Worm (Caenorhabditis elegans) whole organism, dauer: Measurements from ENCODE around the gene msp-59.
"Not testable (repeated sequence)": the region's sequence is repeated elsewhere in the genome, so short reads cannot be mapped to it uniquely, and the experiment has no call there.

Source experiments
- unc-62 ChIP-seq: sonication (generic microtip); optimal IDR thresholded peaks from 2 replicates; lab custom pipeline; 2017; ENCODE audit warnings: missing biosample characterization, missing genetic modification reagents, missing genetic modification characterization

msp-59 gene

DNA sequence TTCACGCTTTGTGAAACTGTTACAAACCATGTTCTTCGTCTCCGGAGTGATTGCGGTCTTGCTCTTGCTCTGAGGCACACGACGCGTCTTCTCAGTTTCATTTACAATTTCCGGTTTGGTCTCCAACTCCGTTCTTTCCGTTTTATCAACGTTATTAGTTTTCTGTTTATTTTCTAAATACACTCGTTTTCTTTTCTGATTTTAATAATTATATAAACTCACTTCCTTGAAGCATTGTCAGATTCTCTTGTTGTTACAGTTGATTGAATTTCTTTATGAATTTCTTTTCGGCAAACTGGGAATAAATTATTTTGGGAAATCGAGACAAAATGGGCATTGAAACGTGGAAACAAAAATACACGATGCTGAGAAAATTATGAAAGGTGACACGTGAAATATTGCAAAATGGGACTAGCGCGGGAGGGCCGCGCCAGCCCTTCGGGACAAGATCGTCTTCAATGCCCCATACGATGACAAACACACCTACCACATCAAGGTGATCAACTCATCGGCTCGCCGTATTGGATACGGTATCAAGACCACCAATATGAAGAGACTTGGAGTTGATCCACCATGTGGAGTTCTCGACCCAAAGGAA, 4.8 kb downstream of the msp-59 start, which contains the start of the genes ZK354.9 and msp-58:
TSS of gene ZK354.9 (minus strand) at position 101 of the 598 bp plus-strand sequence.
TSS of gene msp-58 (plus strand) at position 548 of the 598 bp plus-strand sequence.
- not testable (repeated sequence) for TF ChIP-seq unc-62 (GFP tag; lab: Kevin White, UChicago)

DNA sequence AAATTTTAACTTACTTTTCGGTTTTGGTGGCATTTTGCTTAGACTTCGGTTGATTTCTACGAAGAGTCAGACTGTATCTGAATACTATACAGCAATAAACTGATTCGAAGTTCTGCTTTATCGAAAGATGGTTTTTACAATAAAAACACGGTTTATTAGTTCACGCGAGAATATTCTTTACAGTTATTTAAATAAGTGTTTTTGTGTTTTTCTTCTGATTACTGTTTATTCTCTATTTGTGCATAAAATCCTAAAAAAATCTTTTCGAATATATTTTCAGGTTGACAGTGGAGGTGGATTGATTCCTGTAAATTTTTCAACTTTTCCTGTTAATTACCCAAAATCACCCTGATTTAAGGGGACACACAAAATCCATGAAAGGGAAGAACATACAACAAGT, 6.9 kb downstream of the msp-59 start, which contains the start of gene ZK354.8:
TSS of gene ZK354.8 (minus strand) at position 101 of the 400 bp plus-strand sequence.
- no peak for TF ChIP-seq unc-62 (GFP tag; lab: Kevin White, UChicago)

DNA sequence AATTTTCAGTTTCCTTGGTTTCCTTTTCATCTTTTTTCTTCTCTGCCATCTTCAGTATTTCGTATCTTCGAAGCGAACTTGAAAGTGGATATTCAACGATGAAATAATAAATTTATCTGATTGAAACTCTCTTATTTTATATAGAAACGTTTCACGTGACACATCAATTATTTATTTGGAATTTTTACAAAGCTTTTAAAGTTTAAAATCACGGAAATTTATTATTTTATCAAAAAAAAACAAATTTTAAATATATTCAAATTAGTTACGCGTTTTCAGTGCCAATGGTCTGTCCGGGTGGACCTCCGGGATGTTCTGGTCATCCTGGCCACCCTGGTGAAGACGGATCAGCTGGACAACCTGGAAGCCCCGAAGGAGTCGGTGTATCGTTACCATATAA, 9.9 kb downstream of the msp-59 start, which contains the start of gene ZK354.7:
TSS of gene ZK354.7 (minus strand) at position 101 of the 400 bp plus-strand sequence.
- TF ChIP-seq unc-62 (GFP tag; lab: Kevin White, UChicago) = no peak

DNA sequence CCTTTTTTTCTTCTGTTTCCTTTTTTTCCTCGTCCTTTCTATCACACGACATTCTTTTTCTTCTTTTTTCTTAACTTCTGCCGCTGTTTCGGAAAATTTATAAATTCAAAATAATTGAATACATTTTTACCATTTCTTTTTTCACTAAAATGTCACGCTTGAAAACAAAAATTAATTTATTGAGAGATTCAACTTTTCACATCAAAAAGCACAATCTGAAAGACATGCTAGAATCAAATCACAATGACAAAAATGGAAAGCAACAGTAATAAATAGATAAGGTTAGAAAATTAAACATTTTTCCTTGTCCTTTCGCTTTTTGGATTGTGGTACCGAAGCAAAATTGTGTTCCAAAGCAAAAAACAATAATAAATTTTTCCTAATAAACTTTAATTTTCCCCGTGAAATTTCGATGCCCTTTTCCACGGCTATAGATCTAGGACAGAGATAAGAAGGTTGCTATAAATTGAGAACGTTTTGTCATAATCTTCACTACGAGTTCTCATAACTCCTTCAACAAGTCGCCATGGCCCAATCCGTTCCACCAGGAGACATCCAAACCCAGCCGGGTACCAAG, 15.4 kb downstream of the msp-59 start, which contains the start of the genes ZK354.6 and msp-113:
TSS of gene ZK354.6 (minus strand) at position 101 of the 577 bp plus-strand sequence.
TSS of gene msp-113 (plus strand) at position 527 of the 577 bp plus-strand sequence.
- TF ChIP-seq unc-62 (GFP tag; lab: Kevin White, UChicago) = no peak

DNA sequence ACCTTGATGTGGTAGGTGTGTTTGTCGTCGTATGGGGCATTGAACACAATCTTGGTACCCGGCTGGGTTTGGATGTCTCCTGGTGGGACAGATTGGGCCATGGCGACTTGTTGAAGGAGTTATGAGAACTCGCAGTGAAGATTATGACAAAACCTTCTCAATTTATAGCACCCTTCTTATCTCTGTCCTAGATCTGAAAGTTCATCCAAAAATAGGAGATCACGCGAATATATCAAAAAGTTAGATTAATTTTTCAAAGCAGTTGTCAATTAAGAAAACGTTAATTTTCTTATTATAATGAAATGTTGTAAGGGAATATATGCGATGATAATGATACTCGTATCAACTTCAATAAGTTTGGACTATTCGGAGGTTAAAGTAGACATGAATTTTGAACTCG, 17.7 kb downstream of the msp-59 start, which contains the start of gene msp-51:
TSS of gene msp-51 (minus strand) at position 101 of the 400 bp plus-strand sequence.
- not testable (repeated sequence) for TF ChIP-seq unc-62 (GFP tag; lab: Kevin White, UChicago)

DNA sequence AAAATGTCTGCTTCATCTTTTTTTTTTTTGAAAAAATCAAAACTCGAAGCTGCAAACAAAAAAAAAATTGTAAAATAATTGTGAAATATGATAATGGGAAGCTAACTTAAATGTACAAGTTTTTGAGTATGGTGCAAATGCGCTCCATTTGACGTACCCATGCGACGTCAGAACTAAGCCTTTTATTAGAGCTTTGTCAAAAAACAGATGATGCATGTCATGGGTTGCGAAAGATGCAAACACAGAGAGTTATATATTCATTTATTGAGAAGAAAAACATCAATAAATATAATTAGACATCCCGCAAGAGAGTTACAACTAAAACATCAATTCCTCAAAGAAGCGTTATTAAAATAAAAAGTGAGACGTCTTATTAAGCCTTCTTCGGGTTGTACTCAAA, 18.4 kb downstream of the msp-59 start:
- TF ChIP-seq unc-62 (GFP tag; lab: Kevin White, UChicago) = no peak

DNA sequence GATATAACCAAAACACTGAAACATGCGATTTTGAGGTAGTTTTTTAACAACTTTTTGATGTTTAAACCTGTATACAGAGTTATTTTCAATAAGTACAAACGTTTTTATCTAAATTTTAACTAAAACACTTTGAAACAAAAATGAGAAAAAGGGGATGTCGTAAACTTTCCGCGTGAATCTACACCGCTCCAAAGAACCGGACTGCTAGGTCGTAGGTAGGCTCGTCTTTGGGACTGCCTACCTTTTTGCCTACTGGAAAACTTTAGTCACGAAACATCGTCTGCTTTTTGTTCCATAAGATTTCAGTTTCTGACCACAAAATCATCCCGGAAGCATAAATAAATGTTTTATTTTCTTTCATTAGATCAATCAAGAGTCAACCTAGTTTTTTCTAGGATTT, 21.7 kb downstream of the msp-59 start:
- no peak for TF ChIP-seq unc-62 (GFP tag; lab: Kevin White, UChicago)

DNA sequence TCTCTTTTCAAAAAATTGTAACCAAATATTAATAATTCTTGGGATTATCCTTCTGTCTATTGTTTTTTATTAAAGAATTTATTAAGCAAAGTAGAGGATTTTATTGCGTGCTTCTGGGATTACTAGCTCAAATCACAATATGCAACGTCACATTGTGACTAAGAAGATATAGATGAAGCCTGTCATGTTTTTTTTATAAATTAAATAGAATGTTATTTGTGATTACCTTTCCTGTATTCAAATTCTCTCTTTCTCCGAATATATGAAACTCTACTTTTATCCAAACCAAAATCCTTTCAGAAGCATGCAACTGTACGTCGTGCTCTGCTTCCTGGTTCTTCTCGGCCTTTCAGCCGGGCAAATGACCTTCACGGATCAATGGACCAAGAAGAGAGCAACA, 22.4 kb downstream of the msp-59 start, which contains the start of gene nlp-47:
TSS of gene nlp-47 (plus strand) at position 301 of the 400 bp plus-strand sequence.
- no peak for TF ChIP-seq unc-62 (GFP tag; lab: Kevin White, UChicago)

DNA sequence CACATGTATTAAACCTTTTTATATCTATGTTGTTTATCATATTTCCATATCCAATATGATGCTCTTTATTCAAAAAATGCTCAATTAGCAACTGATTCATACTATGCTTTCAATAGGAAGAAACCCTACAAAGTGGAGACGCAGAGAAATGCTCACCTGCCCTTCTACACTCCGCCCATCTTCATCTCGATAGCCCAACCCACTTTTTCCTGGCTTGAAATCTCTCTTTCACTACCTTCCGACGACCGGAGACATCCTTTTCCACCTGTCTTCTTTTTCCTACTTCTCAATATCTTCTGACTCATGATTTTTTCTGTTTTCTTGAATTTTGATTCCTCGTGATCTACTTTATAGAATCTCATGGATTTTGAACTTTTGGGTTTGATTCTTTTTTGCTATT, 24.0 kb downstream of the msp-59 start:
- no peak for TF ChIP-seq unc-62 (GFP tag; lab: Kevin White, UChicago)

DNA sequence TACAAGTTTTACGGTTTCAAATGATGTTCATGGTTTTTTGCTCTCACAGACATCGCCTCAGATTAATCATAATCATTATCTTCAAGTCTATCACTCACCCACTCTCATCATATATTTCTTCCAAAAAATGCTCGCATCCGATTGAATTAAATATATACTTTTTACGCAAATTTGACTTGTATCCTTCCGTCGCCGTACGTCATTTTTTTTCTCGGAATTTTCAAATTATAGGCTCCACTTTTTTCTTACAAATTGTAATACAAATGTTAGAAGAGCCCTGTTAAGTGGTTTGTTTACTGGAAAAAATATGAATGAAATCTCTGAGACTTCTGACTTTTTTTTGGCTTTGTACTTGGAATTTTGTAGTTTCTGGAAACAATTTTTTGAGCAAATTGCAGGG, 25.7 kb downstream of the msp-59 start:
- TF ChIP-seq unc-62 (GFP tag; lab: Kevin White, UChicago) = no peak

DNA sequence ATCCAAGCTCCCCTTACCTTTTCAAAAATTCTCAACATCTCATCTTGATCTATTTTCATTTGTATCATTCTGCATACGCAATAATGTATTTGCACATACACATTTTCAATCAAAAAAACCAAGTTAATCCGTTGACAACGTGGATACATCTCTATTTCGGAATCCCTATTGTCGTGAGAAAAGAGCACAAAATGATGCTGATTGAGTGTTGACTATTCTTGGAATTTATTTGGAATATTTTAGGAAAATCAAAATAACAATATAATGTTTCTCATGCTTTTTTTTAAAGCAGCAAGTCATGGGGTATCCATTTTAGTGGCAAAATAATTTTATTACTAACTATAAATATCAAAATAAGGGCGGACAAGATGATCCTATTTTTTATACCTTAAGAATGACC, 31.5 kb downstream of the msp-59 start:
- no peak for TF ChIP-seq unc-62 (GFP tag; lab: Kevin White, UChicago)

DNA sequence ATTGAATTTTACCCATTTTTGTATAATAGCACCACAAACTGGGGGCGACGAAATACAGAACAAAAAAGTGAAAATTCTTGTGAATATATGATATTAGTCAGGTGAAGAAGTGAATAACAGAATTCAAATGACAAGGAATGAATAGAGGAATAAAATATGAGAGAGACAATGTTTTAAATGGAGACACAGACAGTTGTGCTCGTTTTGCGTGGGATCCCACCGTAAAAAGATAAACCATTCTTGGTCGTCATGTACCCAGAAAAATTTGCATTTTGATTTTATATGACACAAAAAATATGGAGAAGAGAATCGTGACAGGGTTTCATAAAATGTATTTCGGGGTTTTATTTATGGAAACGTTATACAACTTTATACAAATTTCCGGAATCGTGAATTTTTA, 35.2 kb downstream of the msp-59 start, which contains the start of gene F36H12.17:
TSS of gene F36H12.17 (minus strand) at position 101 of the 400 bp plus-strand sequence.
- TF ChIP-seq unc-62 (GFP tag; lab: Kevin White, UChicago) = no peak

DNA sequence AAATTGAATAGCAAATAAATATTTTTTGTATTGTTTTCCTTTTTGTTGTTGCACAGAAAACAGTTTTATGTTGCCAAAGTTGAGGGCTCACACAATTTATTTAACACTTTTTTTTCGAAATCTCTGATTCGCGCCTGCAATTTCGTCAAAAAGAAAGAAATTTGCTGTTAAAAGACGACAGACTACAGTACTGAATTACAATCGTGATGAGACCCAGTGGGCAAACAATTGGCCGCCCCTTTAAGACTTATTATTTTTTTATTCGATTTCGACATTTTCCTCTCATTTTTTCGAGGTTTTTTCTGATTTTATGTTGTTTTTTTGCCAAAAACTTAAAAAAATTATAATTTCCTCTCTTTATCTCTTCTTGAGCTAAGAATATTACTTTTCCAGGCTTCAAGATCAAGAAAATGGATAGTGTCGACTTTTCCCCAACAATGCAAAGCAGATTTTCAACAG, 38.8 kb downstream of the msp-59 start, which contains the start of gene slfl-4:
TSS of gene slfl-4 (plus strand) at position 409 of the 459 bp plus-strand sequence.
- TF ChIP-seq unc-62 (GFP tag; lab: Kevin White, UChicago) = no peak

DNA sequence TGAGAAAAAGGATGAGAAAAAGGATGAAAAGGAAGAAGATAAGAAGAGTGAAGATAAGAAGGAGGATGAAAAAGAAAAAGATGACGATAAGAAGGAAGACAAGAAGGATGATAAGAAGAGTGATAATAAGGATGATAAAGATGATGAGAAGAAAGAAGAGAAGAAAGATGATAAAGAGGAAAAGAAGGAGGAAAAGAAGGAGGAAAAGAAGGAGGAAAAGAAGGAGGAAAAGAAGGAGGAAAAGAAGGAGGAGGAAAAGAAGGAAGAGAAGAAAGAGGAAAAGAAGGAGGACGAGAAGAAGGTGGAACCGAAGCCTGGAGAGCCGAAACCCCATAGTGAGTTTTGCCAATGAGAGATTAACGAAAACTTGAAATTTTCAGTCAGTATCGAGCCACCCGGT, 39.5 kb downstream of the msp-59 start:
- no peak for TF ChIP-seq unc-62 (GFP tag; lab: Kevin White, UChicago)

DNA sequence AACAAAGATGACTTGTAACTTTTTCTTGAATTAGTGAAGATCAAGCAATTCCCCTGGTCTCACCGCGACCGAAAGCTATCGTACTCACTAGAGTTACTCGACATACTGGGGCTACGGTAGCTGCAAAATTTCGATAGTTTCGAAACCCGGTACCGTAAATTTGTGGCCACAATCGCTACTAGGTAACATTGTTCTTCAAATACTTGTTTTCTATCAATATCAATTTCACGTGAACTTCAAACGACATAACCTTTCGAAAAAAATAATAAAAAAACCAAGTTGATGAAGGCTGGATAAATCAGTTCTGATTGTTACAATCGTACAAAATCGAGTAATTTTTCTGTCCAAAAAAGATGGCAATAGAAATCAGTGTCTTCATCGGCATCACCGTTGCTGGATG, 40.4 kb downstream of the msp-59 start, which contains the start of gene F36H12.3:
TSS of gene F36H12.3 (plus strand) at position 301 of the 400 bp plus-strand sequence.
- no peak for TF ChIP-seq unc-62 (GFP tag; lab: Kevin White, UChicago)

DNA sequence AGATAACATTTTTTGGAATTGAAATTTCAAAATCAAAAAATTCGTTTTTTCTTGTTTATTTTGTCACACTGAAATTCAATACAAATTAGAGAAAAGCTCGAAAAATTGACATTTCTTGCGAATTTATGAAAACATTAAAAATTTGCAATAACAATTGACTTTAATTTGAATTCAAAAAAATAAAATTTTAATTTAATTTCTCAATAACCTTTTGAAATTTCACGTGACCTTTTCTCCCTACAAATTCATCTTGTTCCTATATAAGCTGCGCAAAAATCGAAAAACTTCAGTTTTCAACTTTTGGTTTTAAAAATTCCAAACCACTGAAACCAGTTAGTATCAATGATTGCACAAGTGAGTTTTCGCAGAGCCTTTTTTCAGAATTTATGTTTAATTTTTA, 44.1 kb downstream of the msp-59 start, which contains the start of gene F36H12.4:
TSS of gene F36H12.4 (plus strand) at position 301 of the 400 bp plus-strand sequence.
- TF ChIP-seq unc-62 (GFP tag; lab: Kevin White, UChicago) = no peak
